Fruit fly (Drosophila melanogaster) whole organism, embryonic: Measurements from ENCODE around the gene CG31650.

Experiments used
- Atf-2 ChIP-seq: fragments of 200-800 bp; sonication (Bioruptor generic); optimal IDR thresholded peaks from 2 replicates; lab custom pipeline; 2016; ENCODE audit warnings: missing biosample characterization, missing genetic modification characterization
- CG10431 ChIP-seq: fragments of 200-800 bp; sonication (Bioruptor generic); optimal IDR thresholded peaks from 3 replicates; lab custom pipeline; 2018; ENCODE audit warnings: missing biosample characterization, mild to moderate bottlenecking, missing genetic modification characterization
- CG10979 ChIP-seq: fragments of 200-800 bp; sonication (Bioruptor generic); optimal IDR thresholded peaks from 2 replicates; lab custom pipeline; 2018; ENCODE audit warnings: missing biosample characterization, mild to moderate bottlenecking, missing genetic modification characterization, moderate library complexity
- CG15601 ChIP-seq: fragments of 200-800 bp; sonication (Bioruptor generic); optimal IDR thresholded peaks from 3 replicates; lab custom pipeline; 2019; ENCODE audit warnings: missing biosample characterization, mild to moderate bottlenecking, missing genetic modification characterization, moderate library complexity
- CG17361 ChIP-seq: fragments of 200-800 bp; sonication (Bioruptor generic); IDR thresholded peaks from 3 replicates; pipeline ENCODE4 v1.3.6; 2022; ENCODE audit warnings: missing biosample characterization, missing genetic modification characterization
- CG1792 ChIP-seq: fragments of 200-800 bp; sonication (Bioruptor generic); optimal IDR thresholded peaks from 2 replicates; lab custom pipeline; 2016; ENCODE audit warnings: missing biosample characterization, missing genetic modification characterization
- CG2199 ChIP-seq: fragments of 200-800 bp; sonication (Bioruptor generic); IDR thresholded peaks from 3 replicates; pipeline ENCODE4 v1.3.6; 2022; ENCODE audit warnings: missing biosample characterization, missing genetic modification characterization
- CG30020 ChIP-seq: fragments of 200-800 bp; optimal IDR thresholded peaks from 2 replicates; lab custom pipeline; 2019; ENCODE audit warnings: missing biosample characterization, mild to moderate bottlenecking, missing genetic modification characterization, moderate library complexity
- CG3163 ChIP-seq: fragments of 200-800 bp; sonication (Bioruptor generic); optimal IDR thresholded peaks from 3 replicates; lab custom pipeline; 2016; ENCODE audit warnings: missing biosample characterization, missing genetic modification characterization
- CG4424 ChIP-seq: fragments of 200-800 bp; sonication (Bioruptor generic); optimal IDR thresholded peaks from 3 replicates; lab custom pipeline; 2016; ENCODE audit warnings: missing biosample characterization, missing genetic modification characterization
- CG6654 ChIP-seq: fragments of 200-800 bp; sonication (Bioruptor generic); optimal IDR thresholded peaks from 2 replicates; lab custom pipeline; 2017; ENCODE audit warnings: missing biosample characterization, mild to moderate bottlenecking, missing genetic modification characterization
- CG6791 ChIP-seq: fragments of 200-800 bp; sonication (Bioruptor generic); IDR thresholded peaks from 3 replicates; pipeline ENCODE4 v1.3.6; 2022; ENCODE audit warnings: missing biosample characterization, missing genetic modification characterization; ENCODE audit not compliant: partially characterized antibody
- CG6813 ChIP-seq: fragments of 200-800 bp; sonication (Bioruptor generic); optimal IDR thresholded peaks from 2 replicates; lab custom pipeline; 2017; ENCODE audit warnings: missing biosample characterization, missing genetic modification characterization, mild to moderate bottlenecking, moderate library complexity, missing genetic modification reagents
- CG6854 ChIP-seq: fragments of 200-800 bp; sonication (Bioruptor generic); optimal IDR thresholded peaks from 3 replicates; lab custom pipeline; 2017; ENCODE audit warnings: missing biosample characterization, mild to moderate bottlenecking, missing genetic modification characterization
- CG8944 ChIP-seq: fragments of 200-800 bp; sonication (Bioruptor generic); optimal IDR thresholded peaks from 3 replicates; lab custom pipeline; 2016; ENCODE audit warnings: missing biosample characterization, missing genetic modification characterization
- CTCF ChIP-seq: fragments of 200-800 bp; sonication (Bioruptor generic); optimal IDR thresholded peaks from 2 replicates; lab custom pipeline; 2017; ENCODE audit warnings: missing biosample characterization, mild to moderate bottlenecking, missing genetic modification characterization, moderate library complexity
- E2f1 ChIP-seq: fragments of 200-800 bp; sonication (Bioruptor generic); IDR thresholded peaks from 2 replicates; pipeline ENCODE4 v1.3.6; 2022; ENCODE audit warnings: missing biosample characterization, missing genetic modification characterization
- Ets65A ChIP-seq: fragments of 200-800 bp; sonication (Bioruptor generic); peaks from one replicate; lab custom pipeline; 2016; ENCODE audit warnings: missing biosample characterization, missing genetic modification characterization
- HLH3B ChIP-seq: fragments of 200-800 bp; sonication (Bioruptor generic); IDR thresholded peaks from 2 replicates; pipeline ENCODE4 v1.3.6; 2022; ENCODE audit warnings: missing biosample characterization, missing genetic modification characterization
- Hr39 ChIP-seq: fragments of >200 bp; optimal IDR thresholded peaks from 2 replicates; lab custom pipeline; 2017
- Med ChIP-seq: fragments of 200-800 bp; sonication (Bioruptor generic); peaks from one replicate; lab custom pipeline; 2016; ENCODE audit warnings: missing biosample characterization, missing genetic modification characterization, mild to moderate bottlenecking, inconsistent platforms, moderate library complexity
- Trl ChIP-seq, 3 experiments: fragments of >200 bp in 2 of 3; fragments of 200-800 bp in 1 of 3; sonication (Bioruptor generic) in 1 of 3; optimal IDR thresholded peaks; 2 replicates in 1 of 3; 3 replicates in 2 of 3; lab custom pipeline; 2016 to 2017; ENCODE audit warnings: missing biosample characterization in 1 of 3, missing genetic modification characterization in 1 of 3
- ash1 ChIP-seq: fragments of 200-800 bp; sonication (Bioruptor generic); optimal IDR thresholded peaks from 2 replicates; lab custom pipeline; 2018; ENCODE audit warnings: missing biosample characterization, mild to moderate bottlenecking, missing genetic modification characterization
- cad ChIP-seq: fragments of >200 bp; optimal IDR thresholded peaks from 2 replicates; lab custom pipeline; 2017; ENCODE audit warnings: missing biosample characterization, missing genetic modification characterization
- cg ChIP-seq: fragments of 200-800 bp; sonication (Bioruptor generic); optimal IDR thresholded peaks from 3 replicates; lab custom pipeline; 2019; ENCODE audit warnings: missing biosample characterization, mild to moderate bottlenecking, missing genetic modification characterization, moderate library complexity
- fd102C ChIP-seq: fragments of 200-800 bp; sonication (Bioruptor generic); optimal IDR thresholded peaks from 2 replicates; lab custom pipeline; 2018; ENCODE audit warnings: missing biosample characterization, mild to moderate bottlenecking, missing genetic modification characterization, moderate library complexity
- grn ChIP-seq: fragments of 200-800 bp; sonication (Bioruptor generic); optimal IDR thresholded peaks from 3 replicates; lab custom pipeline; 2017; ENCODE audit warnings: missing biosample characterization, missing genetic modification characterization
- maf-S ChIP-seq: fragments of 200-800 bp; sonication (Bioruptor generic); optimal IDR thresholded peaks from 2 replicates; lab custom pipeline; 2016; ENCODE audit warnings: missing biosample characterization, missing genetic modification characterization
- mirr ChIP-seq: fragments of 200-800 bp; sonication (Bioruptor generic); optimal IDR thresholded peaks from 3 replicates; lab custom pipeline; 2018; ENCODE audit warnings: missing biosample characterization, mild to moderate bottlenecking, missing genetic modification characterization
- org-1 ChIP-seq: fragments of 200-800 bp; sonication (Bioruptor generic); optimal IDR thresholded peaks from 2 replicates; lab custom pipeline; 2017; ENCODE audit warnings: missing biosample characterization, missing genetic modification characterization
- pnt ChIP-seq: fragments of 200-800 bp; sonication (Bioruptor generic); optimal IDR thresholded peaks from 3 replicates; lab custom pipeline; 2016; ENCODE audit warnings: missing biosample characterization, missing genetic modification characterization
- run ChIP-seq: fragments of 200-800 bp; sonication (Bioruptor generic); optimal IDR thresholded peaks from 3 replicates; lab custom pipeline; 2018; ENCODE audit warnings: missing biosample characterization, mild to moderate bottlenecking, missing genetic modification characterization
- sens ChIP-seq: fragments of 200-800 bp; sonication (Bioruptor generic); peaks from one replicate; lab custom pipeline; 2016; ENCODE audit warnings: missing biosample characterization, missing genetic modification characterization
- sisA ChIP-seq: fragments of 200-800 bp; sonication (Bioruptor generic); IDR thresholded peaks from 2 replicates; pipeline ENCODE4 v1.3.6; 2022; ENCODE audit warnings: missing biosample characterization, missing genetic modification characterization
- slou ChIP-seq: fragments of 200-800 bp; sonication (Bioruptor generic); optimal IDR thresholded peaks from 3 replicates; lab custom pipeline; 2016; ENCODE audit warnings: missing biosample characterization, missing genetic modification characterization
- sqz ChIP-seq: fragments of 200-800 bp; sonication (Bioruptor generic); optimal IDR thresholded peaks from 3 replicates; lab custom pipeline; 2018; ENCODE audit warnings: missing biosample characterization, mild to moderate bottlenecking, missing genetic modification characterization
- sr ChIP-seq: fragments of 200-800 bp; sonication (Bioruptor generic); IDR thresholded peaks from 3 replicates; pipeline ENCODE4 v1.3.6; 2022; ENCODE audit warnings: missing biosample characterization, missing genetic modification characterization
- ssp ChIP-seq: fragments of 200-800 bp; sonication (Bioruptor generic); IDR thresholded peaks from 2 replicates; pipeline ENCODE4 v1.3.6; 2022; ENCODE audit warnings: missing biosample characterization, missing genetic modification characterization
- trh ChIP-seq: fragments of 200-800 bp; sonication (Bioruptor generic); optimal IDR thresholded peaks from 2 replicates; lab custom pipeline; 2016; ENCODE audit warnings: missing biosample characterization, missing genetic modification characterization
- tx ChIP-seq: fragments of 200-800 bp; sonication (Bioruptor generic); optimal IDR thresholded peaks from 2 replicates; lab custom pipeline; 2016; ENCODE audit warnings: missing biosample characterization, missing genetic modification characterization
- vnd ChIP-seq: fragments of 200-800 bp; sonication (Bioruptor generic); IDR thresholded peaks from 3 replicates; pipeline ENCODE4 v1.3.6; 2022; ENCODE audit warnings: missing biosample characterization, missing genetic modification characterization; ENCODE audit not compliant: partially characterized antibody

The CG31650 gene

DNA sequence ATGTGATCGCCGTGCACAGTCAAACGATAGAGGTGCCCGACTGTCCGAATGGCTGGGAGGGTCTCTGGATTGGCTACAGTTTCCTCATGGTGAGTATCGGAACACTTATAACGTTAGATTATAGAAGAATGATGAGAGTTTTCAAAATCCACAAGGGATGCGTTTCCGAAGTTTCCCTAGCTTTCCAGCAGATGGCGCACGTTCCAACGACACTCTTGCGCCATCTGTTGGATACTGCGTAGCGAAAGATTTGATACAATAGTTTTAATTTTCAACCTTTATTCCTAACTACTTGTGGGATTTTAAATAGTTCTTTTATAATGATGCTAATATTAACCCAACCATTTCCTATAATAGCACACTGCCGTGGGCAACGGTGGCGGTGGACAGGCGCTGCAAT, 8.4 kb downstream of the CG31650 start:
- TF ChIP-seq ash1 (no peak), CTCF (GFP tag; lab: Kevin White, UChicago) (peak; percentile 91), HLH3B (GFP tag; lab: Robert Waterston, UW) (peak; percentile 11; the same call in 1 of the 2 replicates), vnd (GFP tag; lab: Robert Waterston, UW) (no peak), cg (GFP tag; lab: Kevin White, UChicago) (no peak), run (tag; lab: Kevin White, UChicago) (no peak), tx (no peak), CG10979 (tag; lab: Kevin White, UChicago) (peak; percentile 21), CG10431 (GFP tag; lab: Kevin White, UChicago) (no peak), CG30020 (tag; lab: Kevin White, UChicago) (no peak), sqz (GFP tag; lab: Kevin White, UChicago) (no peak), pnt (no peak), CG17361 (GFP tag; lab: Robert Waterston, UW) (no peak), sisA (0 out of 2 replicates have a peak, but pooled peaks have one; percentile 26), E2f1 (no peak), trh (GFP tag; lab: Kevin White, UChicago) (no peak), CG6791 (GFP tag; lab: Robert Waterston, UW) (0 out of 3 replicates have a peak, but pooled peaks have one; percentile 5), mirr (GFP tag; lab: Kevin White, UChicago) (no peak), sens (GFP tag; lab: Kevin White, UChicago) (peak; percentile 44), CG2199 (GFP tag; lab: Robert Waterston, UW) (no peak), Atf-2 (GFP tag; lab: Kevin White, UChicago) (no peak)

DNA sequence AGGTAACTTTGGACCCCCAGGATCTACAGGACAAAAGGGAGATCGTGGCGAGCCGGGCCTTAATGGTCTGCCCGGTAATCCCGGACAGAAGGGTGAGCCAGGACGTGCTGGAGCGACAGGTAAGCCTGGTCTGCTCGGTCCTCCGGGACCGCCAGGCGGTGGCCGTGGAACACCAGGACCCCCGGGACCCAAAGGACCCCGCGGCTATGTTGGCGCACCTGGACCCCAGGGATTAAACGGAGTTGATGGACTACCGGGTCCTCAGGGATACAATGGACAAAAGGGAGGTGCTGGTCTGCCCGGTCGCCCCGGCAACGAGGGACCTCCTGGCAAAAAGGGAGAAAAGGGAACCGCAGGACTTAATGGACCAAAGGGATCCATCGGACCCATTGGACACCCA, 12.6 kb downstream of the CG31650 start:
- TF ChIP-seq CG15601 (tag; lab: Kevin White, UChicago): no peak
- peak; percentile 53 for TF ChIP-seq Hr39
- no peak for TF ChIP-seq grn (GFP tag; lab: Kevin White, UChicago)
- no peak for TF ChIP-seq slou (GFP tag; lab: Kevin White, UChicago)

DNA sequence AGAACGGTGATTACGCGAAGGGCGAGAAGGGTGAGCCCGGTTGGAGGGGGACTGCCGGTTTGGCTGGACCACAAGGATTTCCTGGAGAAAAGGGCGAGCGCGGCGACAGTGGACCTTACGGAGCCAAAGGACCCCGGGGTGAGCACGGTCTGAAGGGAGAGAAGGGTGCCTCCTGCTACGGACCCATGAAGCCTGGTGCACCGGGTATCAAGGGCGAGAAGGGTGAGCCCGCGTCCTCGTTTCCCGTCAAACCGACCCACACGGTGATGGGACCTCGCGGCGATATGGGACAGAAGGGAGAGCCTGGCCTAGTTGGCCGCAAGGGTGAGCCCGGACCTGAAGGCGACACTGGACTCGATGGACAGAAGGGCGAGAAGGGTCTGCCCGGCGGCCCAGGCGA, 13.1 kb downstream of the CG31650 start:
- no peak for TF ChIP-seq sr (GFP tag; lab: Robert Waterston, UW)
- TF ChIP-seq Ets65A (GFP tag; lab: Kevin White, UChicago): peak; percentile 92
- no peak for TF ChIP-seq CG6854 (GFP tag; lab: Kevin White, UChicago)
- TF ChIP-seq Med (GFP tag; lab: Kevin White, UChicago): peak; percentile 32

DNA sequence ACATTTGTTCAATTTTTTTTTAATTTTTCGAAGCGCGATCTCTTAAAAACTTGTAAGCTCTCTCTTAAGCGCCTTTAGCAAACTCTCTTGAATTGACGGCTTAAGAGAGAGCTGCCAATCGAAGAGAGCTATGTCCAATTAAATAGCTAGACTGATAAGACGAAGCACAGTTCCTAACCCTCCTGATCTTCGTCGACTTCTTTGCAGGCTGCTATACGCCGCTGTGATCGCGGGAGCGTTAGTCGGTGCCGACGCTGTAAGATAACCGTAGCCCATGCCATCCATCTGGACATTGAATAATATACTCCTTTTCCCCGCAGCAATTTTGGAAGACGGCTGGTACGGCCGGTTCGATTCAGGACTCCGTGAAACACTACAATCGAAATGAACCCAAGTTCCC, 14.0 kb downstream of the CG31650 start:
- TF ChIP-seq CG1792 (GFP tag; lab: Kevin White, UChicago) (no peak), CG4424 (no peak), ssp (GFP tag; lab: Robert Waterston, UW) (no peak), CG3163 (GFP tag; lab: Kevin White, UChicago) (peak; percentile 49), CG6813 (no peak), Trl (optimal IDR thresholded peaks at IDR 0.05; lab: Kevin White, UChicago) (peak in 1 of 2 experiments; percentile 26), Trl (GFP tag; optimal IDR thresholded peaks at IDR 0.05; lab: Kevin White, UChicago) (no peak)

DNA sequence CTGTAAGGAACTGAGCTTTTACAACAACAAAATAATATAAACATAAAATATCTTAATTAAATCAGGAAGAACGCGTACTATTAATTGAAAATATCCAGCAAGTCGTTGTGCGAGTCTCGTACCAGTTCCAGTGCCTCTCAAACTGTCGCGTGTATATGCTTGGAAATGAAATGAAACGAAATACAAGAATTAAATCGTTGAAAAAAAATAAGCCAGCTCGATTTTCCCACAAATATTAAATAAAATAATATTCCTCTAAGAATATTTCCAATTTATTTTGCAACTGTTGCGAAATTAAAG, 14.8 kb downstream of the CG31650 start:
- TF ChIP-seq cad: peak; percentile 55
- TF ChIP-seq org-1 (GFP tag; lab: Kevin White, UChicago): no peak
- no peak for TF ChIP-seq CG8944 (GFP tag; lab: Kevin White, UChicago)
- no peak for TF ChIP-seq maf-S
- peak; percentile 74 for TF ChIP-seq CG6654 (GFP tag; lab: Kevin White, UChicago)
- TF ChIP-seq fd102C (GFP tag; lab: Kevin White, UChicago): no peak
